Fruit fly (Drosophila melanogaster): ENCODE results near the gene CG33169.
A peak's percentile ranks its signal among the peaks of the same experiment; 100 is the strongest.

Gene CG33169

dm6 chr3L:22871030-22871844 is 7.6 kb downstream of the CG33169 start (continued):
- peak; percentile 92 for TF ChIP-seq Med (GFP tag)
- peak; percentile 43; the same call in 2 of the 3 replicates for TF ChIP-seq zen2 (GFP tag; IDR thresholded peaks at IDR 0.05; ENCODE audit: partially characterized antibody)
- no peak for TF ChIP-seq Ravus (GFP tag; IDR thresholded peaks at IDR 0.05)
- no peak for TF ChIP-seq CG10959 (GFP tag; IDR thresholded peaks at IDR 0.05)
- peak; percentile 65; the same call in 2 of the 3 replicates for TF ChIP-seq CG34422 (GFP tag; IDR thresholded peaks at IDR 0.05)
- peak; percentile 20 for TF ChIP-seq CG10267 (tag; optimal IDR thresholded peaks at IDR 0.05)
- no peak for TF ChIP-seq ac (GFP tag; optimal IDR thresholded peaks at IDR 0.05)
- 0 out of 2 replicates have a peak, but pooled peaks have one; percentile 21 for TF ChIP-seq CG7372 (GFP tag; IDR thresholded peaks at IDR 0.05)
- TF ChIP-seq slbo (GFP tag; IDR thresholded peaks at IDR 0.05): peak; percentile 45
- no peak for TF ChIP-seq hth (optimal IDR thresholded peaks at IDR 0.05)
- 0 out of 2 replicates have a peak, but pooled peaks have one; percentile 12 for TF ChIP-seq vvl (GFP tag; IDR thresholded peaks at IDR 0.05)
- TF ChIP-seq Dp (GFP tag; optimal IDR thresholded peaks at IDR 0.05): no peak
- no peak for TF ChIP-seq CTCF (GFP tag; optimal IDR thresholded peaks at IDR 0.05)
- 0 out of 3 replicates have a peak, but pooled peaks have one; percentile 16 for TF ChIP-seq sr (GFP tag; IDR thresholded peaks at IDR 0.05)
- no peak for TF ChIP-seq Jarid2 (GFP tag; optimal IDR thresholded peaks at IDR 0.05)
- TF ChIP-seq fd64A (GFP tag; optimal IDR thresholded peaks at IDR 0.05): no peak
- TF ChIP-seq insv (GFP tag; optimal IDR thresholded peaks at IDR 0.05): no peak
- no peak for TF ChIP-seq CG9797 (GFP tag; optimal IDR thresholded peaks at IDR 0.05)
- TF ChIP-seq chinmo (GFP tag; IDR thresholded peaks at IDR 0.05; ENCODE audit: partially characterized antibody): no peak
- no peak for TF ChIP-seq z (GFP tag; IDR thresholded peaks at IDR 0.05)
- no peak for TF ChIP-seq bsh (GFP tag; optimal IDR thresholded peaks at IDR 0.05)
- peak in 1 of 2 experiments; percentile 31 for TF ChIP-seq Hr78 (GFP tag; optimal IDR thresholded peaks at IDR 0.05)
- TF ChIP-seq CG18764 (GFP tag; optimal IDR thresholded peaks at IDR 0.05): no peak
- TF ChIP-seq NfI (GFP tag; optimal IDR thresholded peaks at IDR 0.05): no peak
- TF ChIP-seq CG31388 (GFP tag; optimal IDR thresholded peaks at IDR 0.05): no peak
- TF ChIP-seq CG10462 (GFP tag; optimal IDR thresholded peaks at IDR 0.05): no peak
- TF ChIP-seq amos (GFP tag; IDR thresholded peaks at IDR 0.05; ENCODE audit: partially characterized antibody): peak; percentile 74
- TF ChIP-seq CG15269 (tag; optimal IDR thresholded peaks at IDR 0.05): no peak
- TF ChIP-seq sima (GFP tag; optimal IDR thresholded peaks at IDR 0.05): no peak
- TF ChIP-seq CG12071 (GFP tag; optimal IDR thresholded peaks at IDR 0.05): no peak
- no peak for TF ChIP-seq Kr (GFP tag; optimal IDR thresholded peaks at IDR 0.05)
- TF ChIP-seq Deaf1 (tag; optimal IDR thresholded peaks at IDR 0.05): no peak
- TF ChIP-seq nerfin-2 (GFP tag; IDR thresholded peaks at IDR 0.05; ENCODE audit: partially characterized antibody): peak; percentile 71
- no peak for TF ChIP-seq Sry-β (GFP tag; optimal IDR thresholded peaks at IDR 0.05)
- TF ChIP-seq Sox102F (GFP tag; optimal IDR thresholded peaks at IDR 0.05): no peak
- TF ChIP-seq Oaz (GFP tag; IDR thresholded peaks at IDR 0.05): no peak
- TF ChIP-seq Ets97D (GFP tag; optimal IDR thresholded peaks at IDR 0.05): no peak
- TF ChIP-seq CG18011 (GFP tag; optimal IDR thresholded peaks at IDR 0.05): no peak
- no peak for TF ChIP-seq CG10366 (GFP tag; IDR thresholded peaks at IDR 0.05)
- TF ChIP-seq CG9932 (GFP tag; IDR thresholded peaks at IDR 0.05): peak; percentile 48
- no peak for TF ChIP-seq CG1832 (GFP tag; optimal IDR thresholded peaks at IDR 0.05)
- TF ChIP-seq CG3407 (GFP tag; optimal IDR thresholded peaks at IDR 0.05): no peak
- peak; percentile 9 for TF ChIP-seq CG2120 (GFP tag; optimal IDR thresholded peaks at IDR 0.05)
- no peak for TF ChIP-seq CG17186 (GFP tag; optimal IDR thresholded peaks at IDR 0.05)
- no peak for TF ChIP-seq btn (GFP tag; optimal IDR thresholded peaks at IDR 0.05)
- TF ChIP-seq dmrt11E (tag; optimal IDR thresholded peaks at IDR 0.05): no peak
- no peak for TF ChIP-seq CG6813 (GFP tag; optimal IDR thresholded peaks at IDR 0.05)
- TF ChIP-seq MTF-1 (GFP tag; optimal IDR thresholded peaks at IDR 0.05; ENCODE audit: borderline replicate concordance): no peak
- TF ChIP-seq ro (GFP tag; IDR thresholded peaks at IDR 0.05): no peak
